Worm (Caenorhabditis elegans): Measurements from ENCODE around the gene VZK822L.2.

- TF ChIP-seq F13C5.2 (tag; optimal IDR thresholded peaks at IDR 0.05) (no peak), pes-1 (GFP tag; IDR thresholded peaks at IDR 0.05) (no peak), flt-1 (GFP tag; IDR thresholded peaks at IDR 0.05) (no peak), ama-1 (optimal IDR thresholded peaks at IDR 0.05) (no peak), ceh-13 (GFP tag; optimal IDR thresholded peaks at IDR 0.05) (no peak), ceh-36 (tag; optimal IDR thresholded peaks at IDR 0.05) (no peak), ets-7 (tag; optimal IDR thresholded peaks at IDR 0.05) (no peak), hmbx-1 (tag; optimal IDR thresholded peaks at IDR 0.05) (no peak), tbx-11 (GFP tag; IDR thresholded peaks at IDR 0.05) (no peak), B0310.2 (tag; optimal IDR thresholded peaks at IDR 0.05) (no peak), tra-4 (tag; optimal IDR thresholded peaks at IDR 0.05) (no peak), aly-1 (tag; optimal IDR thresholded peaks at IDR 0.05) (no peak)
Observed at ce11 chrIV:11871898-11872297, 39.9 kb upstream of the VZK822L.2 start.

All from whole organism, early embryonic.